Fruit fly (Drosophila melanogaster): ENCODE results near the gene Bgb.

Bgb gene

dm6 chr3L:1688569-1688968 lies 49.1 kb downstream of the Bgb start:
- TF ChIP-seq cyc (GFP tag; optimal IDR thresholded peaks at IDR 0.05) (no peak), Hr39 (GFP tag; optimal IDR thresholded peaks at IDR 0.05) (no peak), spab (GFP tag; optimal IDR thresholded peaks at IDR 0.05) (no peak), achi (GFP tag; optimal IDR thresholded peaks at IDR 0.05) (no peak), Gug (GFP tag; IDR thresholded peaks at IDR 0.05) (no peak), lz (GFP tag; optimal IDR thresholded peaks at IDR 0.05) (no peak), CG8319 (GFP tag; optimal IDR thresholded peaks at IDR 0.05) (no peak), acj6 (GFP tag; optimal IDR thresholded peaks at IDR 0.05) (no peak), esn (GFP tag; optimal IDR thresholded peaks at IDR 0.05) (no peak), pdm3 (GFP tag; optimal IDR thresholded peaks at IDR 0.05) (no peak), Eip78C (GFP tag) (peak; percentile 49), Sox14 (GFP tag; optimal IDR thresholded peaks at IDR 0.05) (no peak), CG34406 (GFP tag; optimal IDR thresholded peaks at IDR 0.05) (no peak), CG4318 (GFP tag; optimal IDR thresholded peaks at IDR 0.05) (no peak), vri (GFP tag; optimal IDR thresholded peaks at IDR 0.05) (no peak), CG7368 (GFP tag; optimal IDR thresholded peaks at IDR 0.05) (no peak), CG32006 (GFP tag; optimal IDR thresholded peaks at IDR 0.05) (no peak), Sox15 (GFP tag; optimal IDR thresholded peaks at IDR 0.05) (no peak), Hr38 (GFP tag; optimal IDR thresholded peaks at IDR 0.05) (no peak), salr (GFP tag; optimal IDR thresholded peaks at IDR 0.05) (no peak), Hr4 (GFP tag; optimal IDR thresholded peaks at IDR 0.05) (no peak), CG15336 (GFP tag; IDR thresholded peaks at IDR 0.05) (no peak), CG10669 (GFP tag; optimal IDR thresholded peaks at IDR 0.05) (no peak), CG16779 (tag; optimal IDR thresholded peaks at IDR 0.05) (no peak), fkh (GFP tag; optimal IDR thresholded peaks at IDR 0.05) (no peak), CG3032 (tag; optimal IDR thresholded peaks at IDR 0.05) (no peak), Sox102F (GFP tag; optimal IDR thresholded peaks at IDR 0.05) (no peak), CG6163 (GFP tag; IDR thresholded peaks at IDR 0.05) (peak; percentile 44; the same call in 2 of the 3 replicates), Eip75B (GFP tag; optimal IDR thresholded peaks at IDR 0.05) (peak; percentile 11), Met (GFP tag; optimal IDR thresholded peaks at IDR 0.05) (no peak), Blimp-1 (GFP tag; optimal IDR thresholded peaks at IDR 0.05) (no peak), Lpt (GFP tag; optimal IDR thresholded peaks at IDR 0.05) (no peak), ss (GFP tag; optimal IDR thresholded peaks at IDR 0.05) (no peak), CG10631 (GFP tag; optimal IDR thresholded peaks at IDR 0.05) (no peak), svp (GFP tag) (peak; percentile 20), CG11902 (GFP tag; optimal IDR thresholded peaks at IDR 0.05) (no peak), CG8119 (GFP tag; IDR thresholded peaks at IDR 0.05) (no peak), dac (GFP tag; optimal IDR thresholded peaks at IDR 0.05) (no peak), dsx (GFP tag; optimal IDR thresholded peaks at IDR 0.05; ENCODE audit: poor library complexity, severe bottlenecking) (no peak), CG3919 (GFP tag; optimal IDR thresholded peaks at IDR 0.05) (no peak), fd59A (GFP tag; optimal IDR thresholded peaks at IDR 0.05) (no peak), CG1621 (tag; optimal IDR thresholded peaks at IDR 0.05) (peak; percentile 46), CG6854 (GFP tag; optimal IDR thresholded peaks at IDR 0.05) (no peak), eg (GFP tag; IDR thresholded peaks at IDR 0.05) (peak; percentile 34; the same call in 1 of the 3 replicates)

All from whole organism, prepupa.